Worm (Caenorhabditis elegans) whole organism, early embryonic: ENCODE results near the gene T24H7.2.

Experiments
- aly-1 ChIP-seq: sonication (generic microtip); optimal IDR thresholded peaks from 2 replicates; lab custom pipeline; 2016; ENCODE audit warnings: missing genetic modification characterization, missing compliant biosample characterization
- ama-1 ChIP-seq: fragments of 150-350 bp; optimal IDR thresholded peaks from 2 replicates; lab custom pipeline; 2014
- flt-1 ChIP-seq: fragments of 200-800 bp; sonication (Bioruptor generic); IDR thresholded peaks from 2 replicates; pipeline ENCODE4 v1.3.6; 2022; ENCODE audit warnings: missing genetic modification characterization, missing compliant biosample characterization
- hmg-4 ChIP-seq: fragments of 200-800 bp; sonication (Bioruptor generic); optimal IDR thresholded peaks from 2 replicates; lab custom pipeline; 2018; ENCODE audit warnings: mild to moderate bottlenecking, missing genetic modification characterization, missing compliant biosample characterization
- hnd-1 ChIP-seq: sonication (generic microtip); optimal IDR thresholded peaks from 2 replicates; lab custom pipeline; 2016; ENCODE audit warnings: missing genetic modification characterization, missing compliant biosample characterization
- pes-1 ChIP-seq: fragments of 200-800 bp; sonication (Bioruptor generic); IDR thresholded peaks from 2 replicates; pipeline ENCODE4 v1.3.6; 2022; ENCODE audit warnings: missing genetic modification reagents, missing genetic modification characterization, missing compliant biosample characterization
- scrt-1 ChIP-seq: fragments of 200-800 bp; sonication (Bioruptor generic); IDR thresholded peaks from 2 replicates; pipeline ENCODE4 v1.3.6; 2022; ENCODE audit warnings: missing genetic modification characterization, missing compliant biosample characterization
- sea-1 ChIP-seq: fragments of 200-800 bp; sonication (Bioruptor generic); conservative IDR thresholded peaks from 2 replicates; pipeline ENCODE4 v1.3.6; 2022; ENCODE audit warnings: missing genetic modification characterization, missing compliant biosample characterization
- tbx-11 ChIP-seq: fragments of 200-800 bp; sonication (Bioruptor generic); IDR thresholded peaks from 2 replicates; pipeline ENCODE4 v1.3.6; 2022; ENCODE audit warnings: missing genetic modification characterization, missing compliant biosample characterization
- tbx-37 ChIP-seq: fragments of 200-800 bp; sonication (Bioruptor generic); conservative IDR thresholded peaks from 2 replicates; pipeline ENCODE4 v1.3.6; 2022; ENCODE audit warnings: missing genetic modification reagents, missing genetic modification characterization, missing compliant biosample characterization
- tra-4 ChIP-seq: sonication (generic microtip); optimal IDR thresholded peaks from 2 replicates; lab custom pipeline; 2017; ENCODE audit warnings: missing genetic modification characterization, missing compliant biosample characterization

DNA sequence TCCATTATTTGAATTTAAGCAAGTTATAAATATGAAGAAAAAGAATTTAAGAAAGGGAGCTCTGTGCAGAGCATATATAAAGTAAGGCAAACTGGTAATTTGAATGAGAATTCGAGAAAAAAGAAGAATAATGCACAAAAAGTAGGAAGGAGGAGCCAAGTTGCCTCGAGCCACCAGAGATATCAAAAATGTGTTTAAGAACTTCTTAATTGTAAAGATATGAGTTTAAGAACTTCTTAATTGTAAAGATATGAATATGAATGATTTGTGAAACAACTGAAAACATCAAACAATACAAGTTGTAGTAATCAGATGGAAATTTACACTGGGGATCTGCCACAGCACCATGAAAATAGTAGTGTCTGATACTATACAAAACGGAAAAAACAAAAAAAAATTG is 39.8 kb downstream of the T24H7.2 start, which contains the start of gene F13H8.6:
- no peak for TF ChIP-seq ama-1 (lab: Kevin White, UChicago)
- TF ChIP-seq hmg-4 (GFP tag; lab: Kevin White, UChicago), result no peak
- TF ChIP-seq scrt-1 (GFP tag; lab: Robert Waterston, UW), result no peak
- no peak for TF ChIP-seq tra-4 (tag; lab: Kevin White, UChicago)
- TF ChIP-seq tbx-37 (GFP tag; lab: Robert Waterston, UW), result no peak
- no peak for TF ChIP-seq hnd-1 (tag; lab: Kevin White, UChicago)
- TF ChIP-seq aly-1 (tag; lab: Kevin White, UChicago), result no peak
- no peak for TF ChIP-seq pes-1 (GFP tag; lab: Robert Waterston, UW)
- no peak for TF ChIP-seq sea-1
- no peak for TF ChIP-seq tbx-11 (GFP tag; lab: Robert Waterston, UW)
- no peak for TF ChIP-seq flt-1 (GFP tag; lab: Robert Waterston, UW)
